Fruit fly (Drosophila melanogaster) whole organism, pupa: ENCODE measurements around the gene CG11696.
A peak's percentile ranks its signal among the peaks of the same experiment; 100 is the strongest.

ENCODE experiments used
- CG10348 ChIP-seq: fragments of 200-800 bp; sonication (Bioruptor generic); IDR thresholded peaks from 2 replicates; pipeline ENCODE4 v1.3.6; 2022; ENCODE audit warnings: missing biosample characterization, missing genetic modification characterization
- CG34367 ChIP-seq: fragments of 200-800 bp; sonication (Bioruptor generic); optimal IDR thresholded peaks from 2 replicates; lab custom pipeline; 2018; ENCODE audit warnings: missing biosample characterization, mild to moderate bottlenecking, missing genetic modification characterization
- EcR ChIP-seq: fragments of 200-800 bp; sonication (Bioruptor generic); optimal IDR thresholded peaks from 3 replicates; lab custom pipeline; 2019; ENCODE audit warnings: missing biosample characterization, missing genetic modification characterization, mild to moderate bottlenecking, moderate library complexity, missing genetic modification reagents
- Pif1A ChIP-seq: fragments of 200-800 bp; sonication (Bioruptor generic); optimal IDR thresholded peaks from 3 replicates; lab custom pipeline; 2016; ENCODE audit warnings: missing biosample characterization, missing genetic modification characterization
- rn ChIP-seq: fragments of 200-800 bp; sonication (Bioruptor generic); IDR thresholded peaks from 2 replicates; pipeline ENCODE4 v1.3.6; 2022; ENCODE audit warnings: missing biosample characterization, missing genetic modification characterization

dm6 chrX:11550078-11550477 lies 23.5 kb upstream of the CG11696 start:
- TF ChIP-seq rn (no peak), CG10348 (no peak), EcR (GFP tag; lab: Kevin White, UChicago) (no peak), CG34367 (tag; lab: Kevin White, UChicago) (peak; percentile 2), Pif1A (GFP tag; lab: Kevin White, UChicago) (peak; percentile 10)
